Worm (Caenorhabditis elegans) whole organism, L4 larva: Measurements from ENCODE around the gene F37H8.5.

Source experiments
- F10B5.3 ChIP-seq: sonication (generic microtip); optimal IDR thresholded peaks from 2 replicates; lab custom pipeline; 2016; ENCODE audit warnings: mild to moderate bottlenecking, missing genetic modification characterization, missing compliant biosample characterization
- F26F4.8 ChIP-seq: fragments of 200-800 bp; sonication (Bioruptor generic); conservative IDR thresholded peaks from 2 replicates; pipeline ENCODE4 v1.3.6; 2022; ENCODE audit warnings: missing genetic modification characterization, missing compliant biosample characterization
- F49E8.2 ChIP-seq: sonication (generic microtip); optimal IDR thresholded peaks from 2 replicates; lab custom pipeline; 2016; ENCODE audit warnings: missing compliant biosample characterization, mild to moderate bottlenecking, missing genetic modification characterization, borderline replicate concordance
- T20F7.1 ChIP-seq: fragments of 200-800 bp; sonication (Bioruptor generic); optimal IDR thresholded peaks from 2 replicates; lab custom pipeline; 2018; ENCODE audit warnings: mild to moderate bottlenecking, missing genetic modification characterization, missing compliant biosample characterization
- T26A8.4 ChIP-seq: fragments of 200-800 bp; sonication (Bioruptor generic); IDR thresholded peaks from 2 replicates; pipeline ENCODE4 v1.3.6; 2022; ENCODE audit warnings: missing genetic modification characterization, missing compliant biosample characterization
- Y105C5A.15 ChIP-seq: fragments of 200-800 bp; sonication (Bioruptor generic); IDR thresholded peaks from 2 replicates; pipeline ENCODE4 v1.3.6; 2022; ENCODE audit warnings: missing genetic modification characterization, missing compliant biosample characterization
- Y5F2A.4 ChIP-seq: fragments of 200-800 bp; sonication (Bioruptor generic); optimal IDR thresholded peaks from 2 replicates; lab custom pipeline; 2018; ENCODE audit warnings: mild to moderate bottlenecking, missing genetic modification characterization, missing compliant biosample characterization
- Y75B8A.6 ChIP-seq: fragments of 200-800 bp; sonication (Bioruptor generic); IDR thresholded peaks from 2 replicates; pipeline ENCODE4 v1.3.6; 2022; ENCODE audit warnings: missing genetic modification reagents, missing genetic modification characterization, missing compliant biosample characterization
- ZK337.2 ChIP-seq: fragments of 200-800 bp; sonication (Bioruptor generic); IDR thresholded peaks from 2 replicates; pipeline ENCODE4 v1.3.6; 2022; ENCODE audit warnings: missing genetic modification reagents, missing genetic modification characterization, missing compliant biosample characterization
- ZK546.5 ChIP-seq, 2 experiments: sonication (generic microtip); optimal IDR thresholded peaks; 2 replicates each; lab custom pipeline; 2017; ENCODE audit warnings: missing biosample characterization in 2 of 2, missing genetic modification characterization in 2 of 2
- aha-1 ChIP-seq: fragments of 150-350 bp; peaks from one replicate; lab custom pipeline; 2014; ENCODE audit warnings: missing biosample characterization, missing genetic modification characterization
- aly-2 ChIP-seq: sonication (generic microtip); optimal IDR thresholded peaks from 2 replicates; lab custom pipeline; 2018; ENCODE audit warnings: missing biosample characterization, missing genetic modification characterization
- cey-2 ChIP-seq: sonication (generic microtip); optimal IDR thresholded peaks from 3 replicates; lab custom pipeline; 2017; ENCODE audit warnings: missing genetic modification characterization, mild to moderate bottlenecking, missing compliant biosample characterization, antibody characterized with exemption, borderline replicate concordance; ENCODE audit not compliant: insufficient read depth
- ctbp-1 ChIP-seq: fragments of 200-800 bp; sonication (Bioruptor generic); IDR thresholded peaks from 2 replicates; pipeline ENCODE4 v1.3.6; 2022; ENCODE audit warnings: missing genetic modification reagents, missing genetic modification characterization, missing compliant biosample characterization
- daf-16 ChIP-seq, 3 experiments: sonication (generic microtip); optimal IDR thresholded peaks; 2 replicates each; lab custom pipeline; 2016 to 2017; ENCODE audit warnings: missing genetic modification characterization in 3 of 3, missing genetic modification reagents in 3 of 3, mild to moderate bottlenecking in 2 of 3, missing compliant biosample characterization in 2 of 3, missing biosample characterization in 1 of 3, moderate library complexity in 1 of 3
- dmd-9 ChIP-seq: fragments of 200-800 bp; sonication (Bioruptor generic); IDR thresholded peaks from 2 replicates; pipeline ENCODE4 v1.3.6; 2022; ENCODE audit warnings: missing genetic modification reagents, missing genetic modification characterization, missing compliant biosample characterization
- dpl-1 ChIP-seq: fragments of 150-350 bp; optimal IDR thresholded peaks from 2 replicates; lab custom pipeline; 2014; ENCODE audit warnings: missing biosample characterization, missing genetic modification reagents, missing genetic modification characterization
- duxl-1 ChIP-seq: sonication (generic microtip); optimal IDR thresholded peaks from 2 replicates; lab custom pipeline; 2016; ENCODE audit warnings: mild to moderate bottlenecking, missing genetic modification characterization, moderate library complexity, missing compliant biosample characterization; ENCODE audit not compliant: poor library complexity
- dve-1 ChIP-seq: sonication (generic microtip); optimal IDR thresholded peaks from 2 replicates; lab custom pipeline; 2017; ENCODE audit warnings: antibody characterized with exemption, mild to moderate bottlenecking, missing genetic modification characterization, missing compliant biosample characterization; ENCODE audit not compliant: insufficient read depth
- egl-27 ChIP-seq: sonication (generic microtip); optimal IDR thresholded peaks from 3 replicates; lab custom pipeline; 2017; ENCODE audit warnings: missing biosample characterization, missing genetic modification reagents, missing genetic modification characterization
- egl-43 ChIP-seq: fragments of 200-800 bp; sonication (Bioruptor generic); IDR thresholded peaks from 2 replicates; pipeline ENCODE4 v1.3.6; 2022; ENCODE audit warnings: missing genetic modification reagents, missing genetic modification characterization, missing compliant biosample characterization
- fkh-10 ChIP-seq: fragments of 150-350 bp; optimal IDR thresholded peaks from 2 replicates; lab custom pipeline; 2014; ENCODE audit warnings: missing biosample characterization, missing genetic modification reagents, missing genetic modification characterization
- hlh-11 ChIP-seq: fragments of 200-800 bp; sonication (Bioruptor generic); optimal IDR thresholded peaks from 2 replicates; lab custom pipeline; 2018; ENCODE audit warnings: mild to moderate bottlenecking, missing genetic modification characterization, missing compliant biosample characterization
- hlh-30 ChIP-seq: sonication (generic microtip); optimal IDR thresholded peaks from 2 replicates; lab custom pipeline; 2017; ENCODE audit warnings: antibody characterized with exemption, mild to moderate bottlenecking, missing genetic modification characterization, missing compliant biosample characterization; ENCODE audit not compliant: insufficient read depth
- lin-15B ChIP-seq: fragments of 150-350 bp; sonication (generic microtip); optimal IDR thresholded peaks from 3 replicates; lab custom pipeline; 2014; ENCODE audit warnings: missing biosample characterization, missing genetic modification characterization
- lin-38 ChIP-seq: fragments of 200-800 bp; sonication (Bioruptor generic); IDR thresholded peaks from 2 replicates; pipeline ENCODE4 v1.3.6; 2022; ENCODE audit warnings: missing genetic modification reagents, missing genetic modification characterization, missing compliant biosample characterization
- lir-3 ChIP-seq: sonication (generic microtip); optimal IDR thresholded peaks from 2 replicates; lab custom pipeline; 2016; ENCODE audit warnings: mild to moderate bottlenecking, missing genetic modification characterization, missing compliant biosample characterization
- mdl-1 ChIP-seq, 2 experiments: fragments of 150-350 bp in 1 of 2; sonication (generic microtip) in 1 of 2; optimal IDR thresholded peaks; 2 replicates each; lab custom pipeline; 2014 to 2017; ENCODE audit warnings: missing biosample characterization in 2 of 2, missing genetic modification characterization in 2 of 2
- mdt-29 ChIP-seq: fragments of 200-800 bp; sonication (Bioruptor generic); IDR thresholded peaks from 2 replicates; pipeline ENCODE4 v1.3.6; 2022; ENCODE audit warnings: missing genetic modification reagents, missing genetic modification characterization, missing compliant biosample characterization
- mxl-2 ChIP-seq: fragments of 200-800 bp; sonication (Bioruptor generic); conservative IDR thresholded peaks from 2 replicates; pipeline ENCODE4 v1.3.6; 2022; ENCODE audit warnings: missing genetic modification reagents, missing genetic modification characterization, missing compliant biosample characterization
- nhr-10 ChIP-seq: fragments of 150-350 bp; optimal IDR thresholded peaks from 2 replicates; lab custom pipeline; 2014; ENCODE audit warnings: missing biosample characterization, missing genetic modification characterization
- nhr-28 ChIP-seq: fragments of 150-350 bp; optimal IDR thresholded peaks from 2 replicates; lab custom pipeline; 2014; ENCODE audit warnings: missing biosample characterization, missing genetic modification characterization
- nhr-77 ChIP-seq: fragments of 150-350 bp; optimal IDR thresholded peaks from 2 replicates; lab custom pipeline; 2014; ENCODE audit warnings: missing biosample characterization, missing genetic modification characterization
- pha-4 ChIP-seq, 2 experiments: fragments of 150-350 bp in 1 of 2; fragments of 200-800 bp in 1 of 2; sonication (Bioruptor generic) in 1 of 2; IDR thresholded peaks in 1 of 2; optimal IDR thresholded peaks in 1 of 2; 2 replicates each; pipeline versions ENCODE4 v1.3.6 to Lab custom; 2014 to 2022; ENCODE audit warnings: missing genetic modification characterization in 2 of 2, missing genetic modification reagents in 2 of 2, missing biosample characterization in 1 of 2, missing compliant biosample characterization in 1 of 2
- pqm-1 ChIP-seq: sonication (generic microtip); optimal IDR thresholded peaks from 2 replicates; lab custom pipeline; 2017; ENCODE audit warnings: missing biosample characterization, missing genetic modification characterization
- sdz-12 ChIP-seq: fragments of 200-800 bp; sonication (Bioruptor generic); optimal IDR thresholded peaks from 2 replicates; lab custom pipeline; 2018; ENCODE audit warnings: mild to moderate bottlenecking, missing genetic modification characterization, missing compliant biosample characterization
- skn-1 ChIP-seq: fragments of 150-350 bp; optimal IDR thresholded peaks from 2 replicates; lab custom pipeline; 2014; ENCODE audit warnings: missing biosample characterization, missing genetic modification characterization
- snpc-1.2 ChIP-seq: fragments of 200-800 bp; sonication (Bioruptor generic); IDR thresholded peaks from 2 replicates; pipeline ENCODE4 v1.3.6; 2022; ENCODE audit warnings: missing genetic modification reagents, missing genetic modification characterization, missing compliant biosample characterization
- spr-3 ChIP-seq: fragments of 200-800 bp; sonication (Bioruptor generic); optimal IDR thresholded peaks from 2 replicates; lab custom pipeline; 2018; ENCODE audit warnings: mild to moderate bottlenecking, missing genetic modification characterization, missing compliant biosample characterization
- tra-1 ChIP-seq: fragments of 200-800 bp; sonication (Bioruptor generic); IDR thresholded peaks from 2 replicates; pipeline ENCODE4 v1.3.6; 2022; ENCODE audit warnings: missing genetic modification reagents, missing genetic modification characterization, missing compliant biosample characterization
- unc-39 ChIP-seq: sonication (generic microtip); optimal IDR thresholded peaks from 2 replicates; lab custom pipeline; 2017; ENCODE audit warnings: missing biosample characterization, missing genetic modification characterization
- unc-62 ChIP-seq, 3 experiments: fragments of 150-350 bp in 1 of 3; sonication (generic microtip); optimal IDR thresholded peaks in 2 of 3; peaks in 1 of 3; 1 replicate in 1 of 3; 2 replicates in 2 of 3; lab custom pipeline; 2014 to 2017; ENCODE audit warnings: missing biosample characterization in 3 of 3, missing genetic modification characterization in 3 of 3, missing genetic modification reagents in 3 of 3, missing genotype in 1 of 3
- zfp-2 ChIP-seq: sonication (generic microtip); optimal IDR thresholded peaks from 2 replicates; lab custom pipeline; 2016; ENCODE audit warnings: mild to moderate bottlenecking, missing genetic modification characterization, missing compliant biosample characterization
- zip-11 ChIP-seq: fragments of 200-800 bp; sonication (Bioruptor generic); IDR thresholded peaks from 2 replicates; pipeline ENCODE4 v1.3.6; 2022; ENCODE audit warnings: missing genetic modification characterization, missing compliant biosample characterization
- zip-2 ChIP-seq: fragments of 150-350 bp; optimal IDR thresholded peaks from 2 replicates; lab custom pipeline; 2014; ENCODE audit warnings: missing biosample characterization, missing genetic modification characterization
- ztf-7 ChIP-seq: fragments of 150-350 bp; optimal IDR thresholded peaks from 2 replicates; lab custom pipeline; 2014; ENCODE audit warnings: missing biosample characterization, missing genetic modification characterization

Gene F37H8.5

ce11 chrII:11156160-11156559 is 31.8 kb upstream of the F37H8.5 start:
- TF ChIP-seq Y75B8A.6 (GFP tag; lab: Robert Waterston, UW) (no peak), dve-1 (tag; lab: Kevin White, UChicago) (peak; percentile 43), pqm-1 (tag; lab: Kevin White, UChicago) (no peak), cey-2 (no peak), nhr-28 (tag; lab: Kevin White, UChicago) (peak; percentile 53), mdt-29 (GFP tag; lab: Robert Waterston, UW) (no peak), sdz-12 (no peak), hlh-30 (tag; lab: Kevin White, UChicago) (peak; percentile 3), dpl-1 (GFP tag; lab: Kevin White, UChicago) (no peak), hlh-11 (peak; percentile 16), Y105C5A.15 (GFP tag; lab: Robert Waterston, UW) (no peak), daf-16 (GFP tag; optimal IDR thresholded peaks at IDR 0.05; lab: Kevin White, UChicago) (no peak), daf-16 (tag; optimal IDR thresholded peaks at IDR 0.05; lab: Kevin White, UChicago) (peak; percentile 90), nhr-77 (peak; percentile 50), F10B5.3 (tag; lab: Kevin White, UChicago) (no peak), aha-1 (no peak)
- TF ChIP-seq, all 104 proteins: peak for 6

- TF ChIP-seq mxl-2 (GFP tag; lab: Robert Waterston, UW) (peak; percentile 72; the same call in 1 of the 2 replicates), zip-11 (GFP tag; lab: Robert Waterston, UW) (no peak), pha-4 (GFP tag; IDR thresholded peaks at IDR 0.05; lab: Robert Waterston, UW) (peak; percentile 72; the same call in 1 of the 2 replicates), pha-4 (tag; optimal IDR thresholded peaks at IDR 0.05; lab: Kevin White, UChicago) (no peak), mdl-1 (tag; optimal IDR thresholded peaks at IDR 0.05; lab: Kevin White, UChicago) (no peak), ZK546.5 (tag; optimal IDR thresholded peaks at IDR 0.05; lab: Kevin White, UChicago) (no peak), duxl-1 (tag; lab: Kevin White, UChicago) (peak; percentile 40), zip-2 (peak; percentile 22), T26A8.4 (peak; percentile 74), Y5F2A.4 (GFP tag; lab: Kevin White, UChicago) (peak; percentile 4), nhr-10 (tag; lab: Kevin White, UChicago) (no peak), tra-1 (peak; percentile 71; the same call in 1 of the 2 replicates), ZK337.2 (GFP tag; lab: Robert Waterston, UW) (peak; percentile 50; the same call in 1 of the 2 replicates), hlh-11 (peak; percentile 45), egl-27 (tag; lab: Kevin White, UChicago) (no peak), T20F7.1 (GFP tag; lab: Kevin White, UChicago) (peak; percentile 3), lir-3 (tag; lab: Kevin White, UChicago) (no peak), lin-38 (GFP tag; lab: Robert Waterston, UW) (peak; percentile 83), nhr-77 (peak; percentile 43), daf-16 (GFP tag; optimal IDR thresholded peaks at IDR 0.05; lab: Kevin White, UChicago) (peak; percentile 8 to 39), daf-16 (tag; optimal IDR thresholded peaks at IDR 0.05; lab: Kevin White, UChicago) (peak; percentile 64), F49E8.2 (tag; lab: Kevin White, UChicago) (no peak), cey-2 (no peak), ctbp-1 (GFP tag; lab: Robert Waterston, UW) (0 out of 2 replicates have a peak, but pooled peaks have one; percentile 57), dve-1 (tag; lab: Kevin White, UChicago) (peak; percentile 38), zfp-2 (tag; lab: Kevin White, UChicago) (no peak), skn-1 (tag; lab: Kevin White, UChicago) (no peak), lin-15B (tag; lab: Kevin White, UChicago) (no peak), unc-39 (tag; lab: Kevin White, UChicago) (no peak), aly-2 (tag; lab: Kevin White, UChicago) (no peak), snpc-1.2 (peak; percentile 77; the same call in 1 of the 2 replicates), egl-43 (GFP tag; lab: Robert Waterston, UW) (peak; percentile 92), dmd-9 (GFP tag; lab: Robert Waterston, UW) (no peak), ztf-7 (tag; lab: Kevin White, UChicago) (no peak), fkh-10 (no peak), Y105C5A.15 (GFP tag; lab: Robert Waterston, UW) (peak; percentile 85), F26F4.8 (GFP tag; lab: Robert Waterston, UW) (peak; percentile 70; the same call in 1 of the 2 replicates), unc-62 (GFP tag; optimal IDR thresholded peaks at IDR 0.05 in 1 of 2; lab: Kevin White, UChicago) (peak in 1 of 2 experiments; percentile 77), unc-62 (tag; optimal IDR thresholded peaks at IDR 0.05; lab: Kevin White, UChicago) (no peak), spr-3 (GFP tag; lab: Kevin White, UChicago) (peak; percentile 29)
Measured at ce11 chrII:11157660-11158059, 30.3 kb upstream of the F37H8.5 start.
